Worm (Caenorhabditis elegans): Measurements from ENCODE around the gene str-208.

- TF ChIP-seq hmg-4 (GFP tag; optimal IDR thresholded peaks at IDR 0.05) (no peak), tbx-11 (GFP tag; IDR thresholded peaks at IDR 0.05) (no peak), ama-1 (optimal IDR thresholded peaks at IDR 0.05) (no peak), pes-1 (GFP tag; IDR thresholded peaks at IDR 0.05) (no peak)
These were observed 37.9 kb upstream of the str-208 start, which contains the start of gene C02E7.6 for ce11 chrV:4918664-4919257.

Data from whole organism, early embryonic.